Worm (Caenorhabditis elegans): Measurements from ENCODE around the gene F39G3.4.

DNA sequence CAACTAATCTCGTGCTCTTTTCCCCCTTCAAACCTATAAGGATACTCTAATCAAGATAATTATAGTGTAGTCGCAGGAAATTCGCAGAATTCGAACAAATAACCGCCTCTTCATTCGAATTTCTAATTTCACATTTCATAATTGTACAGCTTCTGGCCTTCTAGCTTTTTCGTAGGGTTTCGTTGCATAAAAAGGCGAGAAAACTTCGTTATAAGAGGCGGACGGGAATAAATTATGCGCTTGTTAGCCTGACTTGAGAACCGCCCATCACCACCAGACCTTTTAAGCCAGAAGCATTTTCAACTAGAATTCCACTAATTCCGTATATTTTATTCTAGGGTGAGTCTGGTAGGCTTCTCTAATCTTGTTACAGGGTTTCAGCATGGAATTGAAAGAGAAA, 42.9 kb upstream of the F39G3.4 start, which contains the start of gene K03B4.4:
- TF ChIP-seq W03F9.2 (tag; optimal IDR thresholded peaks at IDR 0.05) = no peak
- no peak for TF ChIP-seq him-1 (tag; optimal IDR thresholded peaks at IDR 0.05)
